Worm (Caenorhabditis elegans) whole organism, L4 larva: ENCODE data around the gene apx-1.

Experiments
- aha-1 ChIP-seq: fragments of 150-350 bp; peaks from one replicate; lab custom pipeline; 2014; ENCODE audit warnings: missing biosample characterization, missing genetic modification characterization
- egl-27 ChIP-seq: sonication (generic microtip); optimal IDR thresholded peaks from 3 replicates; lab custom pipeline; 2017; ENCODE audit warnings: missing biosample characterization, missing genetic modification reagents, missing genetic modification characterization
- skn-1 ChIP-seq: fragments of 150-350 bp; optimal IDR thresholded peaks from 2 replicates; lab custom pipeline; 2014; ENCODE audit warnings: missing biosample characterization, missing genetic modification characterization

DNA sequence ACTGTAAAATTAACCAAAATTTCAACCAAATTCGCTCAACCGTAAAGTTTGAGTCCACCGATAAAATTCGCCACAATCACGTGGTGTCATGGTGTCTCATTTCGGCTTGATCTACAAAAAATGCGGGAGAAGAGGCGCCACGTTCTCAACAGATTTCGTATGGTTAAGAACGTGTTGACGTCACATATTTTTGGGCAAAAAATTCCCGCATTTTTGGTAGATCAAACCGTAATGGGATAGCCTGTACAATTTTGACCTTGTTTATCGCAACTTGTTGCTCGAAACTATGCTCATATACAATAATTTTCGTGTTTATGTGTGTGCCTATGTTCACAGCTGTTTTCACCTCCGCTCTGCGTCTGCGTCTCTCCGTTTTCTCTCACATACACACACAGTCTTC is 1.1 kb upstream of the apx-1 start:
- TF ChIP-seq egl-27 (tag; lab: Kevin White, UChicago) (no peak), skn-1 (tag; lab: Kevin White, UChicago) (no peak), aha-1 (tag; lab: Kevin White, UChicago) (no peak)
